Worm (Caenorhabditis elegans): ENCODE data around the gene Y38F1A.1.

The Y38F1A.1 gene

ce11 chrII:12948158-12948557, 6.4 kb downstream of the Y38F1A.1 start, which contains the start of gene F58G1.7:
Gene F58G1.7, minus strand, starts transcription at chrII:12948258.
- TF ChIP-seq zfh-2 (GFP tag; conservative IDR thresholded peaks at IDR 0.05) (0 out of 2 replicates have a peak, but pooled peaks have one; percentile 20), snpc-4 (GFP tag; optimal IDR thresholded peaks at IDR 0.05) (no peak), snpc-4 (tag; optimal IDR thresholded peaks at IDR 0.05) (peak in 2 of 4 experiments; percentile 35 to 68), mcd-1 (GFP tag; IDR thresholded peaks at IDR 0.05) (no peak)

- peak; percentile 92 for TF ChIP-seq mel-28 (tag; optimal IDR thresholded peaks at IDR 0.05; ENCODE audit: borderline replicate concordance)
- peak; percentile 97 for TF ChIP-seq lin-40 (tag; optimal IDR thresholded peaks at IDR 0.05)
- TF ChIP-seq B0035.1 (tag; optimal IDR thresholded peaks at IDR 0.05) = peak; percentile 89
- TF ChIP-seq madf-3 (GFP tag; IDR thresholded peaks at IDR 0.05) = peak; percentile 68
- peak; percentile 87 for TF ChIP-seq zim-3 (tag; optimal IDR thresholded peaks at IDR 0.05)
- peak; percentile 94 for TF ChIP-seq athp-1 (tag; optimal IDR thresholded peaks at IDR 0.05)
- peak; percentile 73 for TF ChIP-seq let-526 (GFP tag; IDR thresholded peaks at IDR 0.05)
- peak; percentile 95 for TF ChIP-seq egl-44 (GFP tag; IDR thresholded peaks at IDR 0.05)
- peak; percentile 69 for TF ChIP-seq akir-1 (GFP tag; optimal IDR thresholded peaks at IDR 0.05)
- peak; percentile 97 for TF ChIP-seq ets-4 (GFP tag; optimal IDR thresholded peaks at IDR 0.05)
- 0 out of 2 replicates have a peak, but pooled peaks have one; percentile 26 for TF ChIP-seq ceh-58 (GFP tag; IDR thresholded peaks at IDR 0.05)
- peak; percentile 85 for TF ChIP-seq C17E4.6 (GFP tag; IDR thresholded peaks at IDR 0.05)
- TF ChIP-seq snpc-3.4 (tag; optimal IDR thresholded peaks at IDR 0.05) = peak; percentile 96
- peak; percentile 91 for TF ChIP-seq ZK185.1 (tag; optimal IDR thresholded peaks at IDR 0.05; ENCODE audit: poor library complexity, severe bottlenecking)
- TF ChIP-seq him-1 (tag; optimal IDR thresholded peaks at IDR 0.05) = peak; percentile 95
- 0 out of 2 replicates have a peak, but pooled peaks have one; percentile 39 for TF ChIP-seq aptf-3 (GFP tag; IDR thresholded peaks at IDR 0.05)
- TF ChIP-seq nfya-2 (GFP tag; IDR thresholded peaks at IDR 0.05) = no peak
- peak; percentile 97 for TF ChIP-seq chd-7 (tag; optimal IDR thresholded peaks at IDR 0.05)
- TF ChIP-seq gei-17 (GFP tag; optimal IDR thresholded peaks at IDR 0.05) = peak; percentile 94
- peak; percentile 5 for TF ChIP-seq unc-62 (GFP tag; optimal IDR thresholded peaks at IDR 0.05)
- peak; percentile 93 for TF ChIP-seq madf-6 (GFP tag; IDR thresholded peaks at IDR 0.05)
- TF ChIP-seq nhr-27 (tag; optimal IDR thresholded peaks at IDR 0.05) = peak; percentile 49
- peak; percentile 98 for TF ChIP-seq repo-1 (tag; optimal IDR thresholded peaks at IDR 0.05)
- TF ChIP-seq hmg-1.2 (GFP tag; IDR thresholded peaks at IDR 0.05) = peak; percentile 99
- TF ChIP-seq ztf-6 (GFP tag; IDR thresholded peaks at IDR 0.05) = peak; percentile 56; the same call in 1 of the 2 replicates
- peak; percentile 91 for TF ChIP-seq rcor-1 (GFP tag; IDR thresholded peaks at IDR 0.05)
- TF ChIP-seq tlf-1 (GFP tag; optimal IDR thresholded peaks at IDR 0.05) = peak; percentile 95
- TF ChIP-seq ztf-25 (GFP tag; IDR thresholded peaks at IDR 0.05) = peak; percentile 91
- peak; percentile 56; the same call in 1 of the 2 replicates for TF ChIP-seq Y67H2A.10 (GFP tag; conservative IDR thresholded peaks at IDR 0.05)
- TF ChIP-seq egl-18 (GFP tag; IDR thresholded peaks at IDR 0.05) = peak; percentile 70; the same call in 1 of the 2 replicates
- TF ChIP-seq ztf-26 (tag; optimal IDR thresholded peaks at IDR 0.05) = peak; percentile 96
- TF ChIP-seq pbrm-1 (GFP tag; IDR thresholded peaks at IDR 0.05) = peak; percentile 99
- peak; percentile 98 for TF ChIP-seq snpc-1.1 (tag; optimal IDR thresholded peaks at IDR 0.05; ENCODE audit: insufficient read depth)
- peak; percentile 40 for TF ChIP-seq nhr-179 (tag; optimal IDR thresholded peaks at IDR 0.05)
- peak; percentile 100 for TF ChIP-seq ama-1 (optimal IDR thresholded peaks at IDR 0.05)
- TF ChIP-seq ama-1 (GFP tag; optimal IDR thresholded peaks at IDR 0.05) = peak; percentile 71 to 77
- TF ChIP-seq hsf-1 (GFP tag; IDR thresholded peaks at IDR 0.05) = peak; percentile 96
- TF ChIP-seq cebp-2 (GFP tag; IDR thresholded peaks at IDR 0.05) = peak; percentile 54; the same call in 1 of the 2 replicates
- TF ChIP-seq F33H1.4 (GFP tag; IDR thresholded peaks at IDR 0.05) = peak; percentile 86
- TF ChIP-seq ztf-28 (GFP tag; IDR thresholded peaks at IDR 0.05) = peak; percentile 90
- TF ChIP-seq madf-10 (tag; optimal IDR thresholded peaks at IDR 0.05) = peak; percentile 91
- TF ChIP-seq K11D2.4 (GFP tag; IDR thresholded peaks at IDR 0.05) = peak; percentile 90
Observed at ce11 chrII:12944587-12945126, 9.9 kb downstream of the Y38F1A.1 start.

Measured in whole organism, young adult.